Worm (Caenorhabditis elegans) whole organism, L1 larva: ENCODE data around the gene fmo-4.

Experiments
- C34B4.2 ChIP-seq: sonication (generic microtip); optimal IDR thresholded peaks from 2 replicates; lab custom pipeline; 2017; ENCODE audit warnings: mild to moderate bottlenecking, missing genetic modification characterization, missing compliant biosample characterization
- alr-1 ChIP-seq: fragments of 200-800 bp; sonication (Bioruptor generic); optimal IDR thresholded peaks from 2 replicates; lab custom pipeline; 2018; ENCODE audit warnings: borderline replicate concordance, mild to moderate bottlenecking, missing genetic modification characterization, missing compliant biosample characterization
- ama-1 ChIP-seq: fragments of 150-350 bp; optimal IDR thresholded peaks from 2 replicates; lab custom pipeline; 2014
- blmp-1 ChIP-seq: fragments of 150-350 bp; optimal IDR thresholded peaks from 2 replicates; lab custom pipeline; 2014; ENCODE audit warnings: missing biosample characterization, missing genetic modification characterization
- ceh-63 ChIP-seq: fragments of 200-800 bp; sonication (Bioruptor generic); optimal IDR thresholded peaks from 2 replicates; lab custom pipeline; 2018; ENCODE audit warnings: mild to moderate bottlenecking, missing genetic modification characterization, missing compliant biosample characterization
- ceh-8 ChIP-seq: fragments of 200-800 bp; sonication (Bioruptor generic); optimal IDR thresholded peaks from 2 replicates; lab custom pipeline; 2018; ENCODE audit warnings: mild to moderate bottlenecking, missing genetic modification characterization, moderate library complexity, missing compliant biosample characterization
- dpl-1 ChIP-seq, 3 experiments: fragments of 150-350 bp in 2 of 3; sonication (generic microtip) in 1 of 3; optimal IDR thresholded peaks; 2 replicates each; lab custom pipeline; 2014 to 2017; ENCODE audit warnings: missing biosample characterization in 3 of 3, missing genetic modification characterization in 3 of 3, missing genetic modification reagents in 3 of 3
- dsc-1 ChIP-seq: sonication (generic microtip); optimal IDR thresholded peaks from 2 replicates; lab custom pipeline; 2016; ENCODE audit warnings: mild to moderate bottlenecking, missing genetic modification characterization, missing compliant biosample characterization
- efl-1 ChIP-seq, 4 experiments: fragments of 150-350 bp; optimal IDR thresholded peaks in 3 of 4; peaks in 1 of 4; 1 replicate in 1 of 4; 2 replicates in 3 of 4; lab custom pipeline; 2014; ENCODE audit warnings: missing biosample characterization in 2 of 4, missing genetic modification characterization in 2 of 4, missing genetic modification reagents in 2 of 4
- efl-3 ChIP-seq: fragments of 200-800 bp; sonication (Bioruptor generic); optimal IDR thresholded peaks from 2 replicates; lab custom pipeline; 2018; ENCODE audit warnings: mild to moderate bottlenecking, missing genetic modification characterization, missing compliant biosample characterization
- elt-2 ChIP-seq: sonication (generic microtip); optimal IDR thresholded peaks from 2 replicates; lab custom pipeline; 2016; ENCODE audit warnings: missing genetic modification characterization, mild to moderate bottlenecking, inconsistent platforms, missing compliant biosample characterization, missing genetic modification reagents
- elt-3 ChIP-seq, 6 experiments: fragments of 150-350 bp in 1 of 6; sonication (generic microtip); optimal IDR thresholded peaks; 2 replicates each; lab custom pipeline; 2017 to 2018; ENCODE audit warnings: missing biosample characterization in 6 of 6, missing genetic modification characterization in 6 of 6, inconsistent platforms in 1 of 6
- fkh-4 ChIP-seq: sonication (generic microtip); optimal IDR thresholded peaks from 2 replicates; lab custom pipeline; 2016; ENCODE audit warnings: missing compliant biosample characterization, missing genetic modification characterization, borderline replicate concordance
- grh-1 ChIP-seq: fragments of 200-800 bp; sonication (Bioruptor generic); IDR thresholded peaks from 2 replicates; pipeline ENCODE4 v1.3.6; 2022; ENCODE audit warnings: missing genetic modification reagents, missing genetic modification characterization, missing compliant biosample characterization
- hlh-17 ChIP-seq: fragments of 200-800 bp; sonication (Bioruptor generic); optimal IDR thresholded peaks from 2 replicates; lab custom pipeline; 2018; ENCODE audit warnings: missing genetic modification characterization, mild to moderate bottlenecking, missing compliant biosample characterization, moderate library complexity, borderline replicate concordance
- hlh-4 ChIP-seq: sonication (generic microtip); optimal IDR thresholded peaks from 2 replicates; lab custom pipeline; 2016; ENCODE audit warnings: mild to moderate bottlenecking, missing genetic modification characterization, missing compliant biosample characterization
- irx-1 ChIP-seq: sonication (generic microtip); optimal IDR thresholded peaks from 2 replicates; lab custom pipeline; 2016; ENCODE audit warnings: missing genetic modification characterization, missing compliant biosample characterization
- isw-1 ChIP-seq: fragments of 200-800 bp; sonication (Bioruptor generic); IDR thresholded peaks from 2 replicates; pipeline ENCODE4 v1.3.6; 2022; ENCODE audit warnings: missing genetic modification characterization, missing compliant biosample characterization
- lin-13 ChIP-seq: fragments of 150-350 bp; optimal IDR thresholded peaks from 2 replicates; lab custom pipeline; 2014; ENCODE audit warnings: missing biosample characterization, missing genetic modification reagents, missing genetic modification characterization
- lin-14 ChIP-seq: fragments of 200-800 bp; sonication (Bioruptor generic); optimal IDR thresholded peaks from 2 replicates; lab custom pipeline; 2018; ENCODE audit warnings: mild to moderate bottlenecking, missing genetic modification characterization, moderate library complexity, missing compliant biosample characterization
- lin-15B ChIP-seq: fragments of 150-350 bp; sonication (generic microtip); optimal IDR thresholded peaks from 3 replicates; lab custom pipeline; 2014; ENCODE audit warnings: missing biosample characterization, missing genetic modification characterization
- lin-35 ChIP-seq, 2 experiments: fragments of 150-350 bp; optimal IDR thresholded peaks; 2 replicates each; lab custom pipeline; 2014; ENCODE audit warnings: missing biosample characterization in 2 of 2, missing genetic modification characterization in 2 of 2, missing genetic modification reagents in 2 of 2
- lin-39 ChIP-seq: fragments of 150-350 bp; optimal IDR thresholded peaks from 2 replicates; lab custom pipeline; 2014; ENCODE audit warnings: missing biosample characterization, missing genetic modification reagents, missing genetic modification characterization
- mab-9 ChIP-seq: fragments of 200-800 bp; sonication (Bioruptor generic); IDR thresholded peaks from 2 replicates; pipeline ENCODE4 v1.3.6; 2022; ENCODE audit warnings: missing genetic modification reagents, missing genetic modification characterization, missing compliant biosample characterization
- mef-2 ChIP-seq: fragments of 150-350 bp; optimal IDR thresholded peaks from 2 replicates; lab custom pipeline; 2014; ENCODE audit warnings: missing biosample characterization, missing genetic modification characterization
- mep-1 ChIP-seq: fragments of 150-350 bp; optimal IDR thresholded peaks from 2 replicates; lab custom pipeline; 2014; ENCODE audit warnings: missing biosample characterization, missing genetic modification characterization
- nhr-20 ChIP-seq: sonication (generic microtip); optimal IDR thresholded peaks from 2 replicates; lab custom pipeline; 2016; ENCODE audit warnings: mild to moderate bottlenecking, missing genetic modification characterization, missing compliant biosample characterization
- nhr-237 ChIP-seq: fragments of 150-350 bp; optimal IDR thresholded peaks from 2 replicates; lab custom pipeline; 2014; ENCODE audit warnings: missing biosample characterization, missing genetic modification characterization
- nhr-47 ChIP-seq: sonication (generic microtip); optimal IDR thresholded peaks from 2 replicates; lab custom pipeline; 2016; ENCODE audit warnings: mild to moderate bottlenecking, missing genetic modification characterization, moderate library complexity, missing compliant biosample characterization
- nhr-71 ChIP-seq: sonication (generic microtip); optimal IDR thresholded peaks from 2 replicates; lab custom pipeline; 2016; ENCODE audit warnings: mild to moderate bottlenecking, missing genetic modification characterization, moderate library complexity, missing compliant biosample characterization
- nhr-85 ChIP-seq: sonication (generic microtip); peaks from one replicate; lab custom pipeline; 2016; ENCODE audit warnings: missing genetic modification characterization, inconsistent platforms, missing compliant biosample characterization
- nhr-90 ChIP-seq: sonication (generic microtip); optimal IDR thresholded peaks from 2 replicates; lab custom pipeline; 2016; ENCODE audit warnings: mild to moderate bottlenecking, missing genetic modification characterization, missing compliant biosample characterization; ENCODE audit not compliant: poor library complexity
- pag-3 ChIP-seq: sonication (generic microtip); optimal IDR thresholded peaks from 2 replicates; lab custom pipeline; 2017; ENCODE audit warnings: missing genetic modification characterization, mild to moderate bottlenecking, missing compliant biosample characterization, antibody characterized with exemption, borderline replicate concordance; ENCODE audit not compliant: insufficient read depth
- rnt-1 ChIP-seq: sonication (generic microtip); optimal IDR thresholded peaks from 2 replicates; lab custom pipeline; 2016; ENCODE audit warnings: mild to moderate bottlenecking, missing genetic modification characterization, moderate library complexity, missing compliant biosample characterization
- skn-1 ChIP-seq: fragments of 150-350 bp; optimal IDR thresholded peaks from 2 replicates; lab custom pipeline; 2014; ENCODE audit warnings: missing biosample characterization, missing genetic modification characterization
- snu-23 ChIP-seq: sonication (generic microtip); optimal IDR thresholded peaks from 2 replicates; lab custom pipeline; 2016; ENCODE audit warnings: missing genetic modification characterization, missing compliant biosample characterization
- sptf-1 ChIP-seq: fragments of 150-350 bp; optimal IDR thresholded peaks from 2 replicates; lab custom pipeline; 2014; ENCODE audit warnings: missing biosample characterization, missing genetic modification characterization
- tbx-2 ChIP-seq: sonication (generic microtip); optimal IDR thresholded peaks from 2 replicates; lab custom pipeline; 2016; ENCODE audit warnings: missing genetic modification characterization, missing compliant biosample characterization
- unc-30 ChIP-seq: sonication (generic microtip); optimal IDR thresholded peaks from 2 replicates; lab custom pipeline; 2017; ENCODE audit warnings: missing biosample characterization, missing genetic modification characterization
- unc-98 ChIP-seq: fragments of 200-800 bp; sonication (Bioruptor generic); IDR thresholded peaks from 2 replicates; pipeline ENCODE4 v1.3.6; 2022; ENCODE audit warnings: missing genetic modification characterization, missing compliant biosample characterization
- vab-15 ChIP-seq: sonication (generic microtip); optimal IDR thresholded peaks from 2 replicates; lab custom pipeline; 2017; ENCODE audit warnings: missing genotype, mild to moderate bottlenecking, missing genetic modification characterization, missing compliant biosample characterization
- zag-1 ChIP-seq: fragments of 150-350 bp; optimal IDR thresholded peaks from 2 replicates; lab custom pipeline; 2014; ENCODE audit warnings: missing biosample characterization, missing genetic modification characterization
- zip-4 ChIP-seq: fragments of 200-800 bp; sonication (Bioruptor generic); optimal IDR thresholded peaks from 2 replicates; lab custom pipeline; 2018; ENCODE audit warnings: mild to moderate bottlenecking, missing genetic modification characterization, moderate library complexity, missing compliant biosample characterization
- ztf-4 ChIP-seq: fragments of 150-350 bp; optimal IDR thresholded peaks from 2 replicates; lab custom pipeline; 2014; ENCODE audit warnings: missing biosample characterization, missing genetic modification characterization

Gene fmo-4

DNA sequence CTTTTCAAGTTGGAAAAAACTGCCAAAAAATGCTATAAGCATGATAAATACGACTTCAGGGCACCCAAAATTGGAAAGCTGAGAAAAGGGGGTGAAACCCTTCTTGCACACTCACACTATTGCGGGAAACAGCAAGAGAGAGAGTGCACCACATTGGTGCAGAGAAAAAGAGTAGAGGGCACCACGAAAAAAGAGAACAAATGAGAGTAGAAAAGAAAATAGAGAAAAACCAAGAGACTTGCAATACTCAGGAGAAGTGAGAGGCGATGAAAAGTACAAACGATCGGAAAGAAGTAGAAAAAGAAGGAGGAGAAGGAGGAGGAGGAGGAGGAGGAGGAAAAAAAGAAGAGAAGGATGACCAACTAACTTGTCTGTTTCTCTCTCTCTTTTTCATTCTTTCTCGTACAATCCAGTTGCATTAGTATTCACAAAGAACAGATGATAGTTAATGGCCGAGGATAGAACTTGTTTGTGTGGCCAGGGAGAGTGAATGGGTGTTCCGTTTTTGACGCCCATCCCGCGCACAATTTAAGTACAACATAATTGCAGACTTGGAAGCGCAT, 48.8 kb upstream of the fmo-4 start (continued):
- TF ChIP-seq mep-1 (peak; percentile 76), unc-30 (no peak), efl-3 (no peak), hlh-17 (GFP tag; lab: Kevin White, UChicago) (no peak), lin-35 (GFP tag; optimal IDR thresholded peaks at IDR 0.05; lab: Kevin White, UChicago) (peak in 1 of 2 experiments; percentile 61), sptf-1 (tag; lab: Kevin White, UChicago) (no peak), lin-13 (GFP tag; lab: Kevin White, UChicago) (peak; percentile 51), blmp-1 (tag; lab: Kevin White, UChicago) (peak; percentile 68), nhr-71 (tag; lab: Kevin White, UChicago) (peak; percentile 82), unc-98 (GFP tag; lab: Robert Waterston, UW) (no peak), ama-1 (lab: Kevin White, UChicago) (peak; percentile 28), lin-15B (tag; lab: Kevin White, UChicago) (peak; percentile 19), tbx-2 (tag; lab: Kevin White, UChicago) (peak; percentile 27), nhr-90 (tag; lab: Kevin White, UChicago) (peak; percentile 38), zag-1 (tag; lab: Kevin White, UChicago) (no peak), mab-9 (no peak), ceh-8 (GFP tag; lab: Kevin White, UChicago) (peak; percentile 80), irx-1 (tag; lab: Kevin White, UChicago) (no peak), nhr-47 (tag; lab: Kevin White, UChicago) (peak; percentile 66), elt-2 (peak; percentile 1), isw-1 (GFP tag; lab: Robert Waterston, UW) (peak; percentile 29; the same call in 1 of the 2 replicates), zip-4 (GFP tag; lab: Kevin White, UChicago) (no peak), hlh-4 (tag; lab: Kevin White, UChicago) (no peak), mef-2 (no peak), dpl-1 (GFP tag; optimal IDR thresholded peaks at IDR 0.05; lab: Kevin White, UChicago) (peak; percentile 42 to 51 (median 46)), pag-3 (no peak), nhr-237 (tag; lab: Kevin White, UChicago) (no peak), lin-39 (tag; lab: Kevin White, UChicago) (no peak)

DNA sequence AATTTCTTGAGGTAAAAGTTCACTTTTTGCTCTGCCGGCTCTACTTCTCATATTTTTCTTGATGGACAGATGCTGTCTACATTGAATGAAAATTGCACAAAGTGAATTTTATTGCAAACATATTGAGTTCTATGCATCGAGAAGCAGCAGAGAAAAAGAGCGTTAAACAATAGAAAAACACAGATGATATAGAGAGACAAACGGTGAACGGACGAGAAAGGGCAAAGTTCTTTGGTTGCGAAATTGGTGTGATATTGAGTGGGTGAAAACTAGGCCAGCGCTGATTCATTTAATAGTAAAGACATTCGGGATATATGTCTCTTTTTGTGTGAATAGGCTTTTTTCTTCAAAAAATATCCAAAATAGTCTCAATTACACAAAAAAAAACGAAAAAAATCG, 47.9 kb upstream of the fmo-4 start:
- TF ChIP-seq dsc-1 (tag; lab: Kevin White, UChicago) = peak; percentile 59
- TF ChIP-seq fkh-4 = peak; percentile 15
- TF ChIP-seq skn-1 = peak; percentile 41
- no peak for TF ChIP-seq rnt-1 (tag; lab: Kevin White, UChicago)

DNA sequence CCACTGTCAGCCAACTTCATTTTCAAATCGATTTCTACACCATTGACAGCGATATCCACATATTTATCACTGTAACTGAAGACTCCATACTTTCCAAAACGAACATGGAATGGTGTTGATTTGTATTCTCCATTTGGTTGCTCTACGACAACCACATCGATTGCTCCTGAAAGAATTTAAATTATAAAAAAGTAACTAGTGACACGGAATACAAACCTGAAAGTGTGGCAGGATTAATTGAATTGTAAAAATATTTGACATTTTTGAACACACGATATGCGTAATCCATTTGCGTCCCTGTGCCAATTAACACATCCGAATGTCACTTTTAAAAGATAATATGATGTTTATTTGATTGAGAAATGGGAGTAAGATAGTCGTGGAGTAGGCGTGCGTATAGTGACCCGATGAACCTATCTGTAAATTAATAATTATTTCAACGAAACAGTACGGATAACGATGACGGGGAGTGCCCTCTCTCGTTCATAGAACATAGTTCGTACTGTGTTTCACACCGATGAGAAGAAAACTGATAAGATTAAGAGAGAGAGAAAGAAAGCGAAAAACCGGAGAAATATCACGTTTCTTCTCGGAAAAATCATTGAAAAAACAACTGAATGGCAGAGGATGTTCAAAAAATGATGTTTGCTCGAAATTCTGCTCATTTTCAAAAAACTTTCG, 47.4 kb upstream of the fmo-4 start, which contains the start of gene lpin-1:
lpin-1 (minus strand) TSS at position 417 of the 681 bp plus-strand sequence.
- TF ChIP-seq mef-2 (no peak), vab-15 (tag; lab: Kevin White, UChicago) (no peak), nhr-20 (tag; lab: Kevin White, UChicago) (peak; percentile 14), snu-23 (peak; percentile 4), lin-14 (GFP tag; lab: Kevin White, UChicago) (peak; percentile 11), elt-2 (peak; percentile 12), grh-1 (GFP tag; lab: Robert Waterston, UW) (no peak), C34B4.2 (tag; lab: Kevin White, UChicago) (no peak), mep-1 (peak; percentile 40), nhr-71 (tag; lab: Kevin White, UChicago) (peak; percentile 28), ceh-63 (GFP tag; lab: Kevin White, UChicago) (no peak), efl-1 (optimal IDR thresholded peaks at IDR 0.05; lab: Kevin White, UChicago) (no peak), efl-1 (GFP tag; optimal IDR thresholded peaks at IDR 0.05 in 1 of 2; lab: Kevin White, UChicago) (peak in 1 of 2 experiments; percentile 50), nhr-85 (tag; lab: Kevin White, UChicago) (peak; percentile 71), ztf-4 (peak; percentile 21), pag-3 (no peak), elt-3 (tag; optimal IDR thresholded peaks at IDR 0.05; lab: Kevin White, UChicago) (peak in 1 of 6 experiments; percentile 31), nhr-90 (tag; lab: Kevin White, UChicago) (no peak), blmp-1 (tag; lab: Kevin White, UChicago) (peak; percentile 84), alr-1 (no peak), dpl-1 (GFP tag; optimal IDR thresholded peaks at IDR 0.05; lab: Kevin White, UChicago) (peak in 1 of 3 experiments; percentile 12)
